Worm (Caenorhabditis elegans): ENCODE data around the gene srx-95.

Gene srx-95

ce11 chrII:6752850-6753249 lies 1.7 kb downstream of the srx-95 start, which contains the start of gene F41G3.21:
TSS of gene F41G3.21 (minus strand) at chrII:6752950.
- no peak for TF ChIP-seq egl-5 (tag; optimal IDR thresholded peaks at IDR 0.05)

DNA sequence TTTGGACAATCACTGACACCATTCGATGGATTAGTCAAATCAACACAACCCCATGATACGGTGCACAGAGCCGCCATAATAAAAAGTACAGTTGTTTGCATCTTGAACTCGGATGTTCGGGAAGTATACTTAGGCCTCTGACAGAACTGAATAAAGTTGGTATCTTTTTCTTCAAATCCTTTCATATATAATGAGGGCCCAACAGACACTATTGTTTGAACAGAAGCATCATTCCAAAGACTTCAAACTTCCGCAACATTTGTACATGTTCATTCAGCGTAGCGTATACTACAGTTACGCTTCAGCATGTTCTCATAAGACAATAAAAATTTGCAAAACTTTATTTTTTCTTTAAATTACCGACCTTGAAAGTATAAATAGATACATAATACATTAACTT lies 2.5 kb downstream of the srx-95 start, which contains the start of gene F41G3.19:
TSS of gene F41G3.19 (minus strand) at position 101 of the 400 bp plus-strand sequence.
- TF ChIP-seq nhr-76 (tag; optimal IDR thresholded peaks at IDR 0.05): no peak
- TF ChIP-seq egl-27 (tag; optimal IDR thresholded peaks at IDR 0.05): no peak
- TF ChIP-seq ztf-11 (tag; optimal IDR thresholded peaks at IDR 0.05): no peak
- TF ChIP-seq ztf-4 (tag; optimal IDR thresholded peaks at IDR 0.05): no peak
- TF ChIP-seq nfya-1 (tag; optimal IDR thresholded peaks at IDR 0.05; ENCODE audit: insufficient read depth): no peak

DNA sequence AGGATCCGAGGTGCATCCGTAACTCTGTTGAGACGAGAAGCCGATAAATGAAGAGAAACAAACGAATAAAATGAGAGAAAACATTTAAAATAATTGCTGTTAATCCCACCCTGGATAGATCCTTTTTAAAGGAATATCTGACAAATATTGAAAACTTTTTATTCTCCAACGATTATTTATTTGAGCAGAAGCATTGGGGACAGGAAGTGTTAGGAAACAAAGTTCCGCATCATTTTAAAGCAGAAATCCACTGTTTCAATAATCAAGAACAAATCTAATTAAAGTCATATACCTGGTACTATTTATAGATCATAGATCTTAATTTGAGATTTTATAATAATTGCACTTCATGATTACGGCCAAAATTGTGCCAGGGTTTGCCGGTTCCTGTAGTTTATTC lies 3.6 kb downstream of the srx-95 start, which contains the start of gene F41G3.20:
TSS of gene F41G3.20 (minus strand) at position 101 of the 400 bp plus-strand sequence.
- no peak for TF ChIP-seq nhr-12 (tag; optimal IDR thresholded peaks at IDR 0.05)
- TF ChIP-seq nhr-28 (tag; optimal IDR thresholded peaks at IDR 0.05): no peak
- no peak for TF ChIP-seq mml-1 (tag; optimal IDR thresholded peaks at IDR 0.05)
- TF ChIP-seq unc-62 (GFP tag; optimal IDR thresholded peaks at IDR 0.05): no peak
- TF ChIP-seq elt-2 (tag; optimal IDR thresholded peaks at IDR 0.05): no peak
- no peak for TF ChIP-seq sea-2 (GFP tag; optimal IDR thresholded peaks at IDR 0.05)
- TF ChIP-seq elt-1 (tag; optimal IDR thresholded peaks at IDR 0.05): no peak
- no peak for TF ChIP-seq skn-1 (tag; optimal IDR thresholded peaks at IDR 0.05)
- no peak for TF ChIP-seq zag-1 (tag; optimal IDR thresholded peaks at IDR 0.05)
- TF ChIP-seq nhr-77 (tag; optimal IDR thresholded peaks at IDR 0.05): no peak
- no peak for TF ChIP-seq ceh-16 (tag; optimal IDR thresholded peaks at IDR 0.05)
- TF ChIP-seq fos-1 (tag; optimal IDR thresholded peaks at IDR 0.05): no peak
- no peak for TF ChIP-seq nhr-11 (tag; optimal IDR thresholded peaks at IDR 0.05)
- no peak for TF ChIP-seq lin-15B (tag; optimal IDR thresholded peaks at IDR 0.05)
- no peak for TF ChIP-seq ztf-11 (tag; optimal IDR thresholded peaks at IDR 0.05)
- no peak for TF ChIP-seq nhr-43 (tag; optimal IDR thresholded peaks at IDR 0.05; ENCODE audit: poor library complexity, severe bottlenecking)
- TF ChIP-seq daf-12 (tag; optimal IDR thresholded peaks at IDR 0.05): no peak
- no peak for TF ChIP-seq tbx-2 (tag; optimal IDR thresholded peaks at IDR 0.05)

ce11 chrII:6749422-6749821 lies 5.1 kb downstream of the srx-95 start, which contains the start of gene F41G3.10:
TSS of gene F41G3.10 (minus strand) at chrII:6749522.
- TF ChIP-seq daf-12 (tag; optimal IDR thresholded peaks at IDR 0.05) (no peak), R02D3.7 (tag; optimal IDR thresholded peaks at IDR 0.05) (no peak), lin-15B (tag; optimal IDR thresholded peaks at IDR 0.05) (no peak), unc-39 (tag; optimal IDR thresholded peaks at IDR 0.05) (no peak), fkh-2 (tag; optimal IDR thresholded peaks at IDR 0.05) (no peak)

- TF ChIP-seq nhr-28 (tag; optimal IDR thresholded peaks at IDR 0.05): no peak
- no peak for TF ChIP-seq ceh-9 (tag; optimal IDR thresholded peaks at IDR 0.05)
These were observed 8.2 kb downstream of the srx-95 start, which contains the start of gene F41G3.5 for ce11 chrII:6746404-6746803. TSS of gene F41G3.5 (plus strand) at chrII:6746704.

DNA sequence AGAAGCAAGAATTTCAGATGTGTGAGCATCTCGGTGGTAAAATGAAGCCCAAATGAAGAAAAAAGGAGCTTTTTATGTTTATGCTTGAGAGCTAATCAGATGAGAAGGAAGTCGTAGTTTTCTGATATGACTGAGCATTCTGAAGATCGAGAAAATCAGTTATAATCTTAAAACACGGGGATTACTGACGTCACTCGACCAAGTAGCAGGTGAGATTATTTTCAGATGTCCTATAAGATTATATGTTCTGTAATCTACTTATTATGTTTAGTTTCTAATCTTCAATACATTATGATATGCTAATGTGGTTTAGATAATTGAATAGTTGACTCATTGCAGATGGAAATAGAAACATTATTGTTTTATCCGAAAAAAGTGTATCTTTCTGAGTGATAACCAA lies 8.8 kb downstream of the srx-95 start, which contains the start of gene ins-14:
TSS of gene ins-14 (minus strand) at position 32 of the 400 bp plus-strand sequence.
- TF ChIP-seq pqm-1 (tag; optimal IDR thresholded peaks at IDR 0.05): no peak
- no peak for TF ChIP-seq skn-1 (tag; optimal IDR thresholded peaks at IDR 0.05)
- TF ChIP-seq elt-2 (tag; optimal IDR thresholded peaks at IDR 0.05): no peak
- no peak for TF ChIP-seq nhr-76 (tag; optimal IDR thresholded peaks at IDR 0.05)
- no peak for TF ChIP-seq nhr-43 (tag; optimal IDR thresholded peaks at IDR 0.05; ENCODE audit: poor library complexity, severe bottlenecking)
- TF ChIP-seq egl-27 (tag; optimal IDR thresholded peaks at IDR 0.05): no peak
- TF ChIP-seq lin-15B (tag; optimal IDR thresholded peaks at IDR 0.05): no peak
- no peak for TF ChIP-seq ceh-28 (tag; optimal IDR thresholded peaks at IDR 0.05)

DNA sequence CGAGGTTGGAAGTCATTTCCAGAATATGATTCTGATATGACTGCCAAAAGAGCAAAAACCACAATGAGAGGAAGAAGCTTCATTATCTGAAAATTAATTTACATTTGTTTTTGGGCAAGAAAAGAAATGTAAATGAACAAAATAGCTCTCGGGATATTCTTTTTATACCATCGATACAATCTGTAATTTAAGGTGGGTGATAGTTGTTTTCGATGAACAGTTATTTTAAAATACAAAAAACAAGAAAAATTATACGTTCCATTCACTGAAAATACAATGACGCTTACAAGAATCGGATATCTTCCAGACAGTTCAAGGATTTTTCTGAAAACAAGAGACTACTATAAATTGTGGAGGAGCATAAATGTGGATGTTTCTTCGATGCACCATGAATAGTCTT lies 9.9 kb downstream of the srx-95 start, which contains the start of gene ins-15:
TSS of gene ins-15 (minus strand) at position 101 of the 400 bp plus-strand sequence.
- TF ChIP-seq lin-15B (tag; optimal IDR thresholded peaks at IDR 0.05) (no peak), nhr-28 (tag; optimal IDR thresholded peaks at IDR 0.05) (no peak), elt-3 (tag; optimal IDR thresholded peaks at IDR 0.05) (no peak), ceh-28 (tag; optimal IDR thresholded peaks at IDR 0.05) (no peak), mdl-1 (tag; optimal IDR thresholded peaks at IDR 0.05) (no peak), ceh-82 (tag; optimal IDR thresholded peaks at IDR 0.05) (no peak), nhr-12 (tag; optimal IDR thresholded peaks at IDR 0.05) (no peak), fos-1 (tag; optimal IDR thresholded peaks at IDR 0.05) (no peak), ama-1 (optimal IDR thresholded peaks at IDR 0.05) (no peak), eor-1 (tag; optimal IDR thresholded peaks at IDR 0.05) (no peak), ztf-4 (tag; optimal IDR thresholded peaks at IDR 0.05) (no peak), nhr-237 (tag; optimal IDR thresholded peaks at IDR 0.05) (no peak), pha-4 (tag; optimal IDR thresholded peaks at IDR 0.05) (no peak), nhr-11 (tag; optimal IDR thresholded peaks at IDR 0.05) (no peak)

All from whole organism, L3 larva.